Fruit fly (Drosophila melanogaster): ENCODE data around the gene endos.
A peak's percentile ranks its signal among the peaks of the same experiment; 100 is the strongest.

endos gene

dm6 chr3L:14055815-14056516 lies 24.5 kb upstream of the endos start (continued):
- TF ChIP-seq CG10669 (GFP tag; optimal IDR thresholded peaks at IDR 0.05) (no peak), svp (GFP tag) (peak; percentile 70), CG6808 (GFP tag; optimal IDR thresholded peaks at IDR 0.05) (no peak), CG8632 (GFP tag; optimal IDR thresholded peaks at IDR 0.05) (no peak), CG7368 (GFP tag; optimal IDR thresholded peaks at IDR 0.05) (no peak), CG6276 (GFP tag; optimal IDR thresholded peaks at IDR 0.05) (no peak), CG6792 (GFP tag; optimal IDR thresholded peaks at IDR 0.05) (no peak), CG1621 (tag; optimal IDR thresholded peaks at IDR 0.05) (no peak), CG34406 (GFP tag; optimal IDR thresholded peaks at IDR 0.05) (no peak), Ets21C (GFP tag; optimal IDR thresholded peaks at IDR 0.05) (no peak), Eip75B (GFP tag; optimal IDR thresholded peaks at IDR 0.05) (no peak), net (GFP tag; optimal IDR thresholded peaks at IDR 0.05) (no peak), Met (GFP tag; optimal IDR thresholded peaks at IDR 0.05) (peak; percentile 28), pdm3 (GFP tag; optimal IDR thresholded peaks at IDR 0.05) (peak; percentile 3), CG6163 (GFP tag; IDR thresholded peaks at IDR 0.05) (no peak), Hr39 (GFP tag; optimal IDR thresholded peaks at IDR 0.05) (peak; percentile 14), CG31627 (GFP tag; optimal IDR thresholded peaks at IDR 0.05) (peak; percentile 0), ss (GFP tag; optimal IDR thresholded peaks at IDR 0.05) (no peak), achi (GFP tag; optimal IDR thresholded peaks at IDR 0.05) (peak; percentile 15)

- TF ChIP-seq vri (GFP tag; optimal IDR thresholded peaks at IDR 0.05) (peak; percentile 27), Gug (GFP tag; IDR thresholded peaks at IDR 0.05) (no peak), eg (GFP tag; IDR thresholded peaks at IDR 0.05) (no peak), Hr38 (GFP tag; optimal IDR thresholded peaks at IDR 0.05) (no peak), CG16779 (tag; optimal IDR thresholded peaks at IDR 0.05) (no peak), Ets96B (tag; optimal IDR thresholded peaks at IDR 0.05) (peak; percentile 14), CG3032 (tag; optimal IDR thresholded peaks at IDR 0.05) (peak; percentile 30), Sox102F (GFP tag; optimal IDR thresholded peaks at IDR 0.05) (peak; percentile 74), Sox15 (GFP tag; optimal IDR thresholded peaks at IDR 0.05) (peak; percentile 42), esn (GFP tag; optimal IDR thresholded peaks at IDR 0.05) (peak; percentile 77), salr (GFP tag; optimal IDR thresholded peaks at IDR 0.05) (no peak), Blimp-1 (GFP tag; optimal IDR thresholded peaks at IDR 0.05) (no peak), CG8119 (GFP tag; IDR thresholded peaks at IDR 0.05) (no peak), CG8632 (GFP tag; optimal IDR thresholded peaks at IDR 0.05) (peak; percentile 52), CG6854 (GFP tag; optimal IDR thresholded peaks at IDR 0.05) (no peak), CG7368 (GFP tag; optimal IDR thresholded peaks at IDR 0.05) (peak; percentile 4), dsx (GFP tag; optimal IDR thresholded peaks at IDR 0.05; ENCODE audit: poor library complexity, severe bottlenecking) (no peak), Eip75B (GFP tag; optimal IDR thresholded peaks at IDR 0.05) (peak; percentile 58), fkh (GFP tag; optimal IDR thresholded peaks at IDR 0.05) (no peak), CG15336 (GFP tag; IDR thresholded peaks at IDR 0.05) (no peak), CG11762 (GFP tag; optimal IDR thresholded peaks at IDR 0.05; ENCODE audit: insufficient read depth) (peak; percentile 8), Hr4 (GFP tag; optimal IDR thresholded peaks at IDR 0.05) (no peak), Hr39 (GFP tag; optimal IDR thresholded peaks at IDR 0.05) (peak; percentile 72), CG6276 (GFP tag; optimal IDR thresholded peaks at IDR 0.05) (no peak), CG32006 (GFP tag; optimal IDR thresholded peaks at IDR 0.05) (peak; percentile 52), CG8319 (GFP tag; optimal IDR thresholded peaks at IDR 0.05) (peak; percentile 15), dac (GFP tag; optimal IDR thresholded peaks at IDR 0.05) (no peak), fd85E (GFP tag; optimal IDR thresholded peaks at IDR 0.05) (no peak), Ets21C (GFP tag; optimal IDR thresholded peaks at IDR 0.05) (peak; percentile 67), Lpt (GFP tag; optimal IDR thresholded peaks at IDR 0.05) (no peak), CG11902 (GFP tag; optimal IDR thresholded peaks at IDR 0.05) (peak; percentile 25), svp (GFP tag) (peak; percentile 88), Eip93F (GFP tag; optimal IDR thresholded peaks at IDR 0.05) (no peak), CG6163 (GFP tag; IDR thresholded peaks at IDR 0.05) (no peak), CG3919 (GFP tag; optimal IDR thresholded peaks at IDR 0.05) (peak; percentile 56), OdsH (GFP tag; optimal IDR thresholded peaks at IDR 0.05) (peak; percentile 47), CG31627 (GFP tag; optimal IDR thresholded peaks at IDR 0.05) (peak; percentile 77), Eip78C (GFP tag) (peak; percentile 66), CG9139 (GFP tag; optimal IDR thresholded peaks at IDR 0.05) (no peak)
These were observed 23.8 kb upstream of the endos start for dm6 chr3L:14055260-14055696.

Data from whole organism, prepupa.